Worm (Caenorhabditis elegans) whole organism, L2 larva: Measurements from ENCODE around the gene srz-69.

ENCODE experiments used
- C34F6.9 ChIP-seq: fragments of 150-350 bp; optimal IDR thresholded peaks from 2 replicates; lab custom pipeline; 2014; ENCODE audit warnings: missing biosample characterization, missing genetic modification characterization
- R02D3.7 ChIP-seq: fragments of 150-350 bp; optimal IDR thresholded peaks from 2 replicates; lab custom pipeline; 2014; ENCODE audit warnings: missing biosample characterization, missing genetic modification characterization
- Y55F3AM.14 ChIP-seq: fragments of 200-800 bp; sonication (Bioruptor generic); optimal IDR thresholded peaks from 2 replicates; lab custom pipeline; 2018; ENCODE audit warnings: mild to moderate bottlenecking, missing genetic modification characterization, missing compliant biosample characterization
- ZK546.5 ChIP-seq: sonication (generic microtip); optimal IDR thresholded peaks from 2 replicates; lab custom pipeline; 2017; ENCODE audit warnings: missing biosample characterization, missing genetic modification characterization
- alr-1 ChIP-seq: fragments of 150-350 bp; optimal IDR thresholded peaks from 2 replicates; lab custom pipeline; 2014; ENCODE audit warnings: missing biosample characterization, missing genetic modification characterization
- aly-2 ChIP-seq: fragments of 150-350 bp; optimal IDR thresholded peaks from 2 replicates; lab custom pipeline; 2014; ENCODE audit warnings: missing biosample characterization, missing genetic modification characterization
- ama-1 ChIP-seq: fragments of 150-350 bp; optimal IDR thresholded peaks from 2 replicates; lab custom pipeline; 2018; ENCODE audit warnings: inconsistent platforms
- ceh-16 ChIP-seq: fragments of 150-350 bp; optimal IDR thresholded peaks from 2 replicates; lab custom pipeline; 2014; ENCODE audit warnings: missing biosample characterization, missing genetic modification characterization
- ceh-82 ChIP-seq: fragments of 150-350 bp; optimal IDR thresholded peaks from 2 replicates; lab custom pipeline; 2014; ENCODE audit warnings: missing biosample characterization, missing genetic modification characterization
- crh-2 ChIP-seq: sonication (generic microtip); optimal IDR thresholded peaks from 2 replicates; lab custom pipeline; 2017; ENCODE audit warnings: missing biosample characterization, missing genetic modification characterization
- dmd-4 ChIP-seq: sonication (generic microtip); optimal IDR thresholded peaks from 2 replicates; lab custom pipeline; 2017; ENCODE audit warnings: missing biosample characterization, missing genetic modification characterization
- egl-27 ChIP-seq: sonication (generic microtip); optimal IDR thresholded peaks from 3 replicates; lab custom pipeline; 2017; ENCODE audit warnings: missing biosample characterization, missing genetic modification reagents, missing genetic modification characterization
- elt-1 ChIP-seq: fragments of 150-350 bp; optimal IDR thresholded peaks from 2 replicates; lab custom pipeline; 2014; ENCODE audit warnings: missing biosample characterization, missing genetic modification characterization
- gmeb-1 ChIP-seq: fragments of 150-350 bp; optimal IDR thresholded peaks from 2 replicates; lab custom pipeline; 2014; ENCODE audit warnings: missing biosample characterization, missing genetic modification characterization
- lin-11 ChIP-seq: fragments of 150-350 bp; sonication (generic microtip); optimal IDR thresholded peaks from 2 replicates; lab custom pipeline; 2014; ENCODE audit warnings: missing biosample characterization, missing genetic modification characterization, inconsistent platforms, mixed read lengths
- lin-13 ChIP-seq: fragments of 150-350 bp; optimal IDR thresholded peaks from 2 replicates; lab custom pipeline; 2014; ENCODE audit warnings: missing biosample characterization, missing genetic modification reagents, missing genetic modification characterization
- lin-39 ChIP-seq: fragments of 150-350 bp; optimal IDR thresholded peaks from 2 replicates; lab custom pipeline; 2014; ENCODE audit warnings: missing biosample characterization, missing genetic modification reagents, missing genetic modification characterization
- lsy-2 ChIP-seq, 2 experiments: fragments of 150-350 bp in 1 of 2; sonication (generic microtip) in 1 of 2; optimal IDR thresholded peaks; 2 replicates each; lab custom pipeline; 2014 to 2017; ENCODE audit warnings: missing biosample characterization in 2 of 2, missing genetic modification characterization in 2 of 2
- mab-5 ChIP-seq: fragments of 150-350 bp; optimal IDR thresholded peaks from 2 replicates; lab custom pipeline; 2014; ENCODE audit warnings: missing biosample characterization, missing genetic modification characterization
- mdl-1 ChIP-seq, 2 experiments: fragments of 150-350 bp in 1 of 2; sonication (generic microtip) in 1 of 2; optimal IDR thresholded peaks; 2 replicates each; lab custom pipeline; 2017; ENCODE audit warnings: missing biosample characterization in 2 of 2, missing genetic modification characterization in 2 of 2
- nhr-11 ChIP-seq: fragments of 150-350 bp; optimal IDR thresholded peaks from 2 replicates; lab custom pipeline; 2014; ENCODE audit warnings: missing biosample characterization, missing genetic modification characterization
- nhr-12 ChIP-seq: fragments of 150-350 bp; optimal IDR thresholded peaks from 2 replicates; lab custom pipeline; 2014; ENCODE audit warnings: missing biosample characterization, missing genetic modification characterization
- nhr-21 ChIP-seq: fragments of 150-350 bp; optimal IDR thresholded peaks from 2 replicates; lab custom pipeline; 2014; ENCODE audit warnings: missing biosample characterization, missing genetic modification characterization
- nhr-23 ChIP-seq: fragments of 150-350 bp; optimal IDR thresholded peaks from 2 replicates; lab custom pipeline; 2014; ENCODE audit warnings: missing biosample characterization, missing genetic modification reagents, missing genetic modification characterization
- nhr-237 ChIP-seq: fragments of 150-350 bp; optimal IDR thresholded peaks from 2 replicates; lab custom pipeline; 2014; ENCODE audit warnings: missing biosample characterization, missing genetic modification characterization
- peb-1 ChIP-seq: fragments of 150-350 bp; optimal IDR thresholded peaks from 2 replicates; lab custom pipeline; 2014; ENCODE audit warnings: missing biosample characterization, missing genetic modification characterization
- sem-4 ChIP-seq: fragments of 150-350 bp; optimal IDR thresholded peaks from 2 replicates; lab custom pipeline; 2014; ENCODE audit warnings: missing biosample characterization, missing genetic modification reagents, missing genetic modification characterization
- skn-1 ChIP-seq: sonication (generic microtip); optimal IDR thresholded peaks from 2 replicates; lab custom pipeline; 2017; ENCODE audit warnings: missing biosample characterization, missing genetic modification characterization
- sma-3 ChIP-seq: sonication (generic microtip); optimal IDR thresholded peaks from 2 replicates; lab custom pipeline; 2016; ENCODE audit warnings: missing genetic modification reagents, missing genetic modification characterization, missing compliant biosample characterization
- snpc-4 ChIP-seq: fragments of 150-350 bp; optimal IDR thresholded peaks from 2 replicates; lab custom pipeline; 2014; ENCODE audit warnings: missing biosample characterization, missing genetic modification characterization
- unc-39 ChIP-seq: fragments of 150-350 bp; optimal IDR thresholded peaks from 2 replicates; lab custom pipeline; 2014; ENCODE audit warnings: missing biosample characterization, missing genetic modification characterization
- unc-55 ChIP-seq: fragments of 150-350 bp; sonication (generic microtip); optimal IDR thresholded peaks from 3 replicates; lab custom pipeline; 2014; ENCODE audit warnings: missing biosample characterization, missing genetic modification reagents, missing genetic modification characterization
- unc-62 ChIP-seq: fragments of 150-350 bp; optimal IDR thresholded peaks from 2 replicates; lab custom pipeline; 2014; ENCODE audit warnings: missing biosample characterization, missing genetic modification reagents, missing genetic modification characterization
- ztf-1 ChIP-seq: fragments of 200-800 bp; sonication (Bioruptor generic); conservative IDR thresholded peaks from 2 replicates; pipeline ENCODE4 v1.3.6; 2022; ENCODE audit warnings: missing genetic modification characterization, missing compliant biosample characterization
- ztf-4 ChIP-seq: fragments of 150-350 bp; optimal IDR thresholded peaks from 2 replicates; lab custom pipeline; 2014; ENCODE audit warnings: missing biosample characterization, missing genetic modification characterization

The srz-69 gene

DNA sequence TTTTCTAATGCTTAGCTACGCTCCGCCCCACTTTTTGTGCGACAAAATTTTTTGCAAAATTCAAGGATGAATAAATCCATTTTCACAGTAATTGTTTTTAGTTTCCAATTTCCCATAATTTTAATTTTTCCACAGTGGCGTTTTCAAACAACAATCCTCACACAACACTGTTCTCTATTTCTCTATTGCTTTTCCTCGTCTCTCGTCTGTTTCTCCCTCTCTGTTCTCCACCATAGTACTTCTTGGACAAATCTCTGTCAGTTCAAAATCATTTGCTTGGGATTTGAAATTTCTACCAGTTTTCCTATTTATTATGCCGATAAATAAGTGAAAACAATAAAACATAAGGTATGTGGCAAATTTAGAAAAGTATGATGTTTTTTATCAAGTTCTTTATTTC lies 13.8 kb downstream of the srz-69 start, which contains the start of gene F58E2.4:
Gene F58E2.4 (plus strand): TSS at position 134 of the 400 bp plus-strand sequence.
- TF ChIP-seq ceh-16 (no peak), lin-11 (tag; lab: Kevin White, UChicago) (no peak), ama-1 (lab: Kevin White, UChicago) (no peak), ZK546.5 (no peak), nhr-11 (tag; lab: Kevin White, UChicago) (no peak), skn-1 (no peak), lin-39 (tag; lab: Kevin White, UChicago) (no peak), nhr-237 (tag; lab: Kevin White, UChicago) (no peak), sem-4 (tag; lab: Kevin White, UChicago) (no peak), egl-27 (tag; lab: Kevin White, UChicago) (no peak), ceh-82 (tag; lab: Kevin White, UChicago) (no peak), unc-39 (no peak)

DNA sequence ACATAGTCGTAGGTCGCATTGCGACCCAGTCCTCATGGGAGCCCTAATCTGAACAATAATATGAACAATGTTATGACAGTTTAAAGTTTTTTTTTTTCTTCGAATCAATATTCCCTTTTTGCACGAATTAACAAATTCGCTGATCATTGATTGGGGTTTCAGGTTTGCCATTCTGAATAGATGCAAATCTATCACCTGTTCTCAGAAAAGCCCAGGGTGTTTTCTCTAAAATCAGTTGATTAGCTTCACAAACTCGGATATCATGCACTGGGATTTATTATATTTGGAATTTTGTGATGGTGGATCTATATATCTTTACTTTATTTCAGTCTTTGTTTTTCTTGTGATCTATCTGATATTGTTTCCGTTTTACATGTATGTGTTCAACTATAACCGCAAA lies 23.7 kb downstream of the srz-69 start, which contains the start of gene srz-23:
Gene srz-23 (plus strand): TSS at position 263 of the 400 bp plus-strand sequence.
- no peak for TF ChIP-seq skn-1
- TF ChIP-seq mdl-1 (tag; optimal IDR thresholded peaks at IDR 0.05; lab: Kevin White, UChicago): no peak
- no peak for TF ChIP-seq ZK546.5
- TF ChIP-seq aly-2 (tag; lab: Kevin White, UChicago): no peak
- TF ChIP-seq unc-62 (GFP tag; lab: Kevin White, UChicago): no peak
- no peak for TF ChIP-seq unc-39
- TF ChIP-seq lin-13 (GFP tag; lab: Kevin White, UChicago): no peak
- TF ChIP-seq mab-5 (tag; lab: Kevin White, UChicago): no peak
- no peak for TF ChIP-seq ceh-82 (tag; lab: Kevin White, UChicago)
- no peak for TF ChIP-seq nhr-12
- TF ChIP-seq lin-39 (tag; lab: Kevin White, UChicago): no peak
- no peak for TF ChIP-seq nhr-21 (tag; lab: Kevin White, UChicago)
- no peak for TF ChIP-seq crh-2 (tag; lab: Kevin White, UChicago)

DNA sequence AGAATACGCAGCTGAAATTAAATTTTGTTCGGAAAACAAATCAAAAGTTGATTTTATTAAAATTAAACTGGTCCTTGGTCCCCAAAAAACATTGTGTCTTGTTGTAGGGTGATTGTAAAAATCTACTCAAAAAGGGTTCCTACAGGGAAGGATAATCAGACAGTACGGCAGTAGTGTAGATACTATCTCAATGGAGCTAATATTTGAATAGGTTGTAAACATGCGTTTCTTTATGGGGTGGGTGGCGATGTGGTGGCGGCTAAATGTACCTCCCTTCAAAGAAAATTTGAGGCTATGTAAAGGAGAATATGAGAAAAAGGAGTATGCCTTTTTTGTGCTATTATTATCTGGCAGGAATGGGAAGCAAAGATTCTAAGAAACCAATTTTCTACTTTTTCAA lies 24.5 kb downstream of the srz-69 start:
- TF ChIP-seq R02D3.7 (tag; lab: Kevin White, UChicago) (no peak), lin-39 (tag; lab: Kevin White, UChicago) (no peak), mab-5 (tag; lab: Kevin White, UChicago) (no peak), ztf-4 (tag; lab: Kevin White, UChicago) (no peak), peb-1 (tag; lab: Kevin White, UChicago) (no peak), Y55F3AM.14 (GFP tag; lab: Kevin White, UChicago) (no peak), sem-4 (tag; lab: Kevin White, UChicago) (no peak), ZK546.5 (no peak), ama-1 (lab: Kevin White, UChicago) (no peak), snpc-4 (tag; lab: Kevin White, UChicago) (no peak), lsy-2 (tag; optimal IDR thresholded peaks at IDR 0.05; lab: Kevin White, UChicago) (no peak), crh-2 (tag; lab: Kevin White, UChicago) (no peak), dmd-4 (no peak), lin-11 (tag; lab: Kevin White, UChicago) (no peak), ceh-16 (no peak), alr-1 (no peak)

DNA sequence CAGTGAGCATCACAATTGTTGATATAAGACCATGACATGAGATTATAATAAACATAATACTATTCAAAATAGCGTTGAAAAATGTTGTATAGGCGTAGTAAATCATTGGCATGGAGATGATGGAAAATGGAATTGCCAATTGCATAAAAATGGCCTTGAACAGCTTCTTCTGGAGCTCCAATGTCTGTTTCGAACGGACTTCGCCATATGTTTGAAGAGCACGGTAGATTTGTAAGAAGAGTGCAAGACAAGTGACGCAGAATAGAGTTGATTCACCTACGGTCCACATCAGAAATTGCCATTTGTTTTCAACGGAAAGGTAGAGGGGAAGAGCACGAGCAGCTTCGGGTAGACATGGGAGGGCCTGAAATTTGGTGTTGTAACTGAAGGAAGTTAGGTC lies 29.7 kb downstream of the srz-69 start:
- TF ChIP-seq ztf-1 (no peak), lin-39 (tag; lab: Kevin White, UChicago) (no peak), ama-1 (lab: Kevin White, UChicago) (no peak), nhr-23 (tag; lab: Kevin White, UChicago) (no peak)

DNA sequence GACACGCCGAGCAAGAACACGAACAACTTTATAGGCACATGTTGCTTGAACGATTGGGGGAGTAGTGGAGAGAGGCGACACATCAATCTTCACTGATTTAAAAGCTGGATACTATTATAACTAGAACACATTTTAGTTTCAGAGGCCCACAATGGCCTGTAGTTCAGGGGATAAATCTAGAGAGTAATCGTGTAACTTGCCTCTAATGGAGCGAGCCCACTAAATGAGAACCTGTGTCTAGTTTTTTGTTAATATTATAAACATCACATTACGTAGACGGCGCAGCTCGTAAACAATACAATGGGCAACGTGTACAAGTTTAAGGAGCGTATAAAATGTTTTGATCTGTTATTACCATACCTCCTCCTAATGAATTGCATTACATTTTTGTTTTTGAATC lies 32.4 kb downstream of the srz-69 start, which contains the start of gene F58E2.5:
Gene F58E2.5 (plus strand): TSS at position 301 of the 400 bp plus-strand sequence.
- no peak for TF ChIP-seq ceh-16
- no peak for TF ChIP-seq gmeb-1
- no peak for TF ChIP-seq mdl-1 (tag; optimal IDR thresholded peaks at IDR 0.05; lab: Kevin White, UChicago)
- TF ChIP-seq, all 48 proteins: peak for 0

DNA sequence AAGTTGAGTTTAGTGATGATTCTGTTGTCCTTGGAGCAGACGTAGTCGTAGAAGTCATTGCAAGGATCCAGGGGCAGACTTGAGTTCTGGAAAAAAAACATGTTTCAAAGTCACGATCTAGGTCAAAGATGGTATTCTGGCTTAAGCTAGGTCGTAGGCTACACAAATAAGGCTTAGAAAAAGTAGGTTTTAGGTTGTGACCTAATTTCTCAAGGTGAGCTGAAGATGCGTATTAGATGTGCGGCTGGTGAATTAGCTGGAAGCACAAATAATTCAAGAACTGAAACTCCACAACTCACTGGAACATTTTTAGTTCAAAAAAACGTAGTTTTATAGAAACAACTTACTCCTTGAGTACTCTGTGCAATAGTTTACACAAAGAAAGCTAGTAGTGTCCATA lies 32.9 kb downstream of the srz-69 start, which contains the start of gene F09D12.2:
Gene F09D12.2 (minus strand): TSS at position 101 of the 400 bp plus-strand sequence.
- TF ChIP-seq lin-13 (GFP tag; lab: Kevin White, UChicago) (no peak), sma-3 (GFP tag; lab: Kevin White, UChicago) (no peak), snpc-4 (tag; lab: Kevin White, UChicago) (no peak), elt-1 (no peak), unc-55 (GFP tag; lab: Kevin White, UChicago) (no peak), Y55F3AM.14 (GFP tag; lab: Kevin White, UChicago) (no peak), sem-4 (tag; lab: Kevin White, UChicago) (no peak), egl-27 (tag; lab: Kevin White, UChicago) (no peak), ama-1 (lab: Kevin White, UChicago) (no peak), ztf-1 (no peak), C34F6.9 (tag; lab: Kevin White, UChicago) (no peak)
